Worm (Caenorhabditis elegans): ENCODE results near the gene T24C4.3.

ce11 chrIII:868866-869265 lies 3.4 kb downstream of the T24C4.3 start:
- TF ChIP-seq unc-130 (GFP tag; optimal IDR thresholded peaks at IDR 0.05), result no peak
- no peak for TF ChIP-seq lin-13 (GFP tag; optimal IDR thresholded peaks at IDR 0.05)
